Worm (Caenorhabditis elegans): ENCODE results near the gene sptf-2.

The sptf-2 gene

DNA sequence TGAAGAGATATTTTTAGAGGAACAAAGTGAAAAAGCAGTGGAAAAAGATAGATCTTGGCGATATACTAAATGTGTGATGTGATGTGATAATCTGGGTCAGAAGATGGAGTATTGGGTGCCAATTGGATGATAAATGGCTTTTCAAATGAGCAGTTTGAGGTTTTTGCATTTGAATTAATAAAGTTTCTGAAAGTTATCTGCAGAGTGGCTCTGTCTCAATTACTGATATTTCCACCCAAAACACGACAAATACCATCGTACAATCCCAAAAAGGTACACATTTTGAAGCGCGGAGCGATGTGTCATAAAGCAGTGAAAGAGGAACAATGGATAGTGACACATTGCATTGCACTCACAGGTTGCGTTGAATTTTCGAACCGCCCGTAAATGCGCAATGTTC, 14.3 kb downstream of the sptf-2 start:
- TF ChIP-seq unc-62 (GFP tag; optimal IDR thresholded peaks at IDR 0.05), result no peak

DNA sequence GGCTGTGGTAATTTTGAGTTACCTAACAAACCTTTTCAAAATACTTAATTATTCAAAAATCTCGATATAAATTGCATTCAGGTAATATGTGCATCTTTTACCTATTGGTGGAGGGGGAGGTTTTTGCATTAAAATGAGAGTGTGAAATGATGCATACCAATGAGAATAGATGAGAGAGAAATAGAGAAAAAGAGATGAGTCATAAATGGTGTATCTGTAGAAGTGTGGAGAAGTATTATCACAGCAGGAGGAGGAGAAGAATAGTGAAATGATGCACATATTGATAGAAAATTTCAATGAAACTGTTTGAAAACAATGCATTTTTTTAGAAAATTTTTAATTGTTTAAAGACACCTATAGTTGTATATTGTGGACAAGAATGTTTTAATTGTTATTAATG, 15.2 kb downstream of the sptf-2 start:
- no peak for TF ChIP-seq unc-62 (GFP tag; optimal IDR thresholded peaks at IDR 0.05)

DNA sequence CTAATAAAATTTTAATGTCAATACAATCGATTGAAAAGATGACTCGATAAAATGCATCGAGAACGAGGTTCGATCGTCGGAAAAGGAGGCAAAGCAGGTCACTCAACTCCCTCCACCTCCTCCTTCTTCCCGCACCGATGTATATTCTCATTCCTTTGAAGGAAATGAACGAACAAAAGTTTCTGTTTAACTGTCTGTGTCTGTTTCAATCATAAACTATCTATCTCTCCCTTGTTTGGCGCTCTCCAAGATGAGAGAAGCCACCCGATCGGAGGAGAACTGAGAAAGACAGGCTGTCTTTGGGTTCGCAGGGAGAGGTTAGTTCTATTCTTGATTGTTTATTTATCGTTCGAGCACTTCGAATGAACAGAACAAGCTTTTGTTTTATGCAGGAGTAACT, 15.9 kb downstream of the sptf-2 start, which contains the start of gene D2085.7:
Gene D2085.7 (plus strand): TSS at position 251 of the 400 bp plus-strand sequence.
- no peak for TF ChIP-seq unc-62 (GFP tag; optimal IDR thresholded peaks at IDR 0.05)

DNA sequence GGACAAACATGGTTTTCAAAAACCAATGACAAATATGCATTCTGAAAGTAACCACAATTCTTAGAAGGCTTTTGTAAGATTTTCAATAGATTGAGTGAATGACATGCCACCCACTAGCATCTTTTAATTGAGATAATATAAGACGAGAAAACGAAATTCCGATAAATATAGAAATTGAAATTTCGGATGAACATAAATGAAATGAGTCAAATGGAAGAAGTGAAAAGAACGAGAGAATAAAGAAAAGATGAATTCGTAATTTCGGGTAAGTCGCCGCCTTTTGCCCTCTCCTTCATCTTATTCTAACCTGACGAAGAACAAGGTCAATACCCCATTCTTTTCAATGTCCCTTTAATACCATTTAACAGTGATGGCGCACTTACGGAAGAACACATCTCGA, 17.1 kb downstream of the sptf-2 start:
- TF ChIP-seq unc-62 (GFP tag; optimal IDR thresholded peaks at IDR 0.05), result no peak

DNA sequence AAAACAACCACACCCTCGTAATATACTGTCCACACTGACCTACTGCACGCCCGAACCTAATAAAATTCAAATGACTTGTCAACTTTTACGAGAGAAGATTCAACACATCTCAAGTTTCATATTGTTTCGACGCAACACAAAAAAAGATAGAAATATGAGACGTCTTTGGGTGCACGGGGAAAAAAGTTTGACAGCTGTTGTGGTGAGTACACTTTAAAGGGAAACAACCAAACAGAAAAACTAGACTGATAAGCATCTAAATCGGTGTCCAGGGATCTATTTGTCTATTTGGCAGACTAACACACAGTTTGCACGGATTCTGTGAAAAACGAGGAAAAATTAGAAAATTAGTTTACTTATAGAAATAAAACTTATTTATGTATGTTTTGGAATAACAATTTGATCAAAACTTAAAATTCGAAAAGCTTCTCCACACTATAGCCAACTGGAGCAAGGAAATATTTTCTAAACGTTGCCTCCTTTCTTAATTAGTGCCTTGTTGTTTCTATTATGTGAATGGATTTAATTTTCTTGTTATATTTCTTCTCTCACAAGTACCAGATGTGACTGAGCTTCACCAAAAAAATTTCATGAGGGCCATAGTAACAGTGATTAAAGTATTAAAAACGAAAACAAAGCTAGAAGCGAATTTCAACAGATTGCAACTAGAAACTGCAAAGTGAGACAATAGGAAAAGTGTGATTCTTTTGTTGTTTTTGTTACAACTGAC, 18.5 kb downstream of the sptf-2 start:
- no peak for TF ChIP-seq unc-62 (GFP tag; optimal IDR thresholded peaks at IDR 0.05)

DNA sequence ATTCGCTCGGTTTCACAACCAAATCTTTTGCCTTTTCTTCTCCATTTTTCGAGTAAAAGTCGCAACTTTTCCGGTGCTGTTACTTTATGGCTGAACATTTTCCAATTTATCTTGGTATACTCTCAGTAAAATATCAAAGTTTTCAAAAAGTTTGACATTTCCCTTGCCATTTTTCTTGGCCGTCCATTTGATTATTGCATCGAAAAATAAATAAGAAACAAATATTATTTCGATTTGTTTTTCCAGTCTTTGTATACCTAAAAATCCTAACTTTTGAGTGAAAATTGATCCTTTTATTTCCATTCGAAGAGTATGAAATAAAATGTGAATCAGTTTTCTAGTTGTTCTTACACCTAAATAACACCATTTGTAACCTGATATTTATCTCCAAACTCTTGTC, 21.2 kb downstream of the sptf-2 start:
- no peak for TF ChIP-seq unc-62 (GFP tag; optimal IDR thresholded peaks at IDR 0.05)

DNA sequence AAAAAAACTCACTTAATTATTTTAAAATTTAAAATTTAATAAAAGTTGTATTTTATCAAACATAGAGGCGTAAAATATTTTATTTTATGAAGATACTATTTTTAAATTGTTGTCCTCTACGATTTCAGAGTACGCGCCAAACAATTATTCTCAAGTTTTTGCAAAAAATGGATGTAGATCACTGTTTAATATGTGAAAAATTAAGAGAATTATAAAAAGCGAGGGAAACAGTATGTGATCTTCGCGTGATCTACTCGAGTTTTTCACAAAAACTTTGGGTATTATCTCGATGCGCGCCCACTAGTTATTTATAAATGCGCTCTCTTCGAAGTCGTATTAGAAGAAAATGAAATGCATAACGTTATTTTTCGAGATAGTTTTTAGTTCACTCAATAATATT, 23.6 kb downstream of the sptf-2 start:
- TF ChIP-seq unc-62 (GFP tag; optimal IDR thresholded peaks at IDR 0.05), result no peak

DNA sequence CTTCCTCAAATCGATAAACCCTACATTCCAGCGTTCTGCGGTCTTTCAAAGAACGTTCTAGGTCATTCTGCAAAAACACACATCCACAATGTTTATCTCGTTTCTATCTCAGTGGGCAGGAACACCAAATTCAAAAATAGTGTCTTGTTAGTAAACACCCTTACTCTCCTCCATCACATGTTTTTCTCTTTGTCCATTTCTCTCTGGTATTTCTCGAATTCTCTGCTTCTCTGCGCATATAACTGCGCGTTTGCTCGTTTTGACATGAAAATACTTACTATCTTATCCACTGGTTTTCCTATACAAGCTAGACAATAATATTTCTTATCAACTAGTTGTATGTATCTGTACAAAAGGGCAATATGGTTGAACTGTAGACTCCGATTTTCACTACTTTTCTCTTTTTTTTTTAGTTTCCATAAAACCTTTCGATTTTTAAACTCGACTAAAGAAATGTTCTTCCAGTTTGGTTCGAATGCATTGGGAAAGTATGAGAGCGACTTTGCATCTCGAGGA, 25.4 kb downstream of the sptf-2 start, which contains the start of gene pyr-1:
Gene pyr-1 (plus strand): TSS at position 466 of the 516 bp plus-strand sequence.
- no peak for TF ChIP-seq unc-62 (GFP tag; optimal IDR thresholded peaks at IDR 0.05)

DNA sequence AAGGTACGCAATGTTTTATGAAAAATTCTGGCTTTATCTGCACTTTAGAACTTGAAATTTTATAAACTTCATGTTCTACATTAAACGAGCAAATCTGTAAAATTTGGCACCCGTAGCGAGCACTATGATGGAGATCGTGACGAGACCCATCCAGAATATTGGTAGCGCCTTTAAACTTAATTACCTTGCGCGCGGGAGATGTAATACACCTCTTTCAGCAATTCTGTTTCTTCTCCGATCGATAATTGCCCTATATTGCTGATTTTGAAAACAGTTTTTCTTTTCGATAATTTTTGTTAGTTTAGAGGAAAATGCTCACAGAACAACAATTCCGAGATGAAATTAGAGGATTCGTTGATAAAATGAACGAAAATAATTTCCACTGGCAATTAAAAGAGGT, 33.6 kb downstream of the sptf-2 start, which contains the start of gene atg-10:
Gene atg-10 (plus strand): TSS at position 301 of the 400 bp plus-strand sequence.
- no peak for TF ChIP-seq unc-62 (GFP tag; optimal IDR thresholded peaks at IDR 0.05)

DNA sequence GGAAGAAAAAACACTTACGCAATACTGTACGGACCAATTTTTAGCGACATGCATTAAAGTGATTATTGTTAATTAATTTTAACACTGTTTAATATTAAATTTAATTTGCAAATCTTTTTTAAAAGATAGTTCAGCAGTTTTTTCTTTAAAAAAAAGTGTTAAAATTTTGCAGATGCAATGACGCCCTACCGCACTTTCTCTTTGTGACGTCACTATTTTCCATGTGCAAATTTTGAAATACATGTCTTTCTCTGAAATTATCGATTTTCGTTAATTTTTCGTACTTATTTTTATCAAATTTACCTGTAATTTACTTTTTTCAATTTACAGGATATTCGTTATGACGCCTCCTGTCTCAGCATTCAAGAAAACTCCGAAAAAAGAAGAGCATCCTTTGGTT, 36.3 kb downstream of the sptf-2 start, which contains the start of the genes piga-1 and eif-2Bepsilon:
Gene piga-1 (minus strand): TSS at position 174 of the 400 bp plus-strand sequence.
Gene eif-2Bepsilon (plus strand): TSS at position 331 of the 400 bp plus-strand sequence.
- TF ChIP-seq unc-62 (GFP tag; optimal IDR thresholded peaks at IDR 0.05), result no peak

DNA sequence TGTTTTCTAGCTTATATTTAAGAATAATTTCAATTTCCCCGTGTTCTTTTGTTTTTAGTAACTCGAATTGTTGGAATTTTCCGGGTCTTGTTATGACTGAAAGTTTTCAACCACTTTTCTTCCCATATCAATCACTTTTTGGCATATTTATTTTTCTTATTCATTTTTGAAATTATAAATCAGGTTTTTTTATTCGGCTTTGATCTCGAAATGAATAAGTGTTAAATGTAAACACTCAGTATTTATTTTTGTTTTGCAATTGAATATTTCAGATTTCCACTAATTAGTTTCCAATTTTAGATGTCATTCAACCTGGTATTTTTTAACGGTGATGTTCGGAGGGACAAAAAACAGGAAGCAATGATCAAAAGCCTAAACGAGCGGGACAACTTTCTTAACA, 39.3 kb downstream of the sptf-2 start, which contains the start of gene etc-1:
Gene etc-1 (plus strand): TSS at position 301 of the 400 bp plus-strand sequence.
- TF ChIP-seq unc-62 (GFP tag; optimal IDR thresholded peaks at IDR 0.05), result no peak

DNA sequence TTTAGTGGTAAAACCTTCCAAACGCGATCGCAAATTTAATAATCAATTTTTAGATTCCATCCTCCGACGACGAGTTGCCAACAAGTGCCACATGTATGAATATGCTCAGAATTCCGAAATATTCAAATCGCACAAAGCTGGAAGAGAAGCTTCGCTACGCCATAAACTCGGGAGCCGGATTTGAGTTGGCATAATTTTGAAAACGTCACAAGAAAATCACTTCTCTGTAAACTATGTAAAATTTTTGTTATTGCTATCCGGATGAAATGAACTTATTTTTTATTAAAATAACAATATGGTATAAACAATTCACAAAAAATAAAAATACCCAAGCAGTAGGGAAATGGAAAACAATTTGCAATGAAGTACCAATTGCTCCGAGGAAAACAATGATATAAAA, 43.6 kb downstream of the sptf-2 start:
- TF ChIP-seq unc-62 (GFP tag; optimal IDR thresholded peaks at IDR 0.05), result no peak

DNA sequence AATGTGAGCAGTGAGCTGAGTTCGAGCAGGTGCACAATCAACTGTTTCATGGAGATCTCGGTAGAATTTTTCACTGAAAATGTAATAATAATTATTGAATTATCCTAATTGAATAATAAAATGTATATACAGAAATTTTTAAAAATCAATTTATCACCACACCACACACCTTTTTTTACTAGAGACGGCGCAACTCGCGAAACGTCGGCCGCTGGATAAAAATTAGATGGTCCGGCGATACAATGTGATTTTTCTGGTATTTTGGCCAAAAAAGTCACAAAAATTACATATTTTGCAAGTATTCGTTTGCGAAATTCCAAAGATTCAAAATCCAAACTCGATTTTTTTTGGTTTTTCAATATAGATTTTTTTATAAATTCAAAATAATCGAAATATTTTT, 45.6 kb downstream of the sptf-2 start:
- no peak for TF ChIP-seq unc-62 (GFP tag; optimal IDR thresholded peaks at IDR 0.05)

DNA sequence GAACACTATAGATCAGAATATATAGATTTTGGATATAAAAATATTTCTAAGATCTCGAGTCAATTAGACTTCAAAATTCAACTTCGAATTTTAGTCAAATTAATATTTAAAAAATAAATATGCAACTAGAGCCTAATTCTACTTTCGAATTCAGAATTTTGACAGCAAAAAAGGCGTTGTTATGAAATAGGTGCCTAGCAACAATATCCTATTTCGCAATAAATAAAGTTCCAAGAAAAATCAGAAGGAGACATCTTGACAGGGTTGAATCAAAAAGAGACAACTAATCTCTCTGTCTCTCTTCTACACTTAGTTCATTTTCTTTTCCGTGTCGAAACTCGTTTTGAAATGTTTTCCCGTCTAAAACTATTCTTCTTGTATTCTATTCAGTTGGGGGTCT, 50.1 kb downstream of the sptf-2 start:
- no peak for TF ChIP-seq unc-62 (GFP tag; optimal IDR thresholded peaks at IDR 0.05)
